Fruit fly (Drosophila melanogaster) whole organism, embryonic: ENCODE data around the gene CG42404.

ENCODE experiments used
- CG10431 ChIP-seq: fragments of 200-800 bp; sonication (Bioruptor generic); optimal IDR thresholded peaks from 3 replicates; lab custom pipeline; 2018; ENCODE audit warnings: missing biosample characterization, mild to moderate bottlenecking, missing genetic modification characterization
- CG3847 ChIP-seq: fragments of 200-800 bp; sonication (Bioruptor generic); IDR thresholded peaks from 2 replicates; pipeline ENCODE4 v1.3.6; 2022; ENCODE audit warnings: missing biosample characterization, missing genetic modification characterization
- Eip74EF ChIP-seq, 2 experiments: fragments of 200-800 bp in 1 of 2; fragments of >200 bp in 1 of 2; sonication (Bioruptor generic) in 1 of 2; optimal IDR thresholded peaks; 2 replicates each; lab custom pipeline; 2017 to 2019; ENCODE audit warnings: missing biosample characterization in 2 of 2, missing genetic modification characterization in 2 of 2, mild to moderate bottlenecking in 1 of 2, moderate library complexity in 1 of 2
- chif ChIP-seq, 2 experiments: fragments of 200-800 bp; sonication (Bioruptor generic); optimal IDR thresholded peaks; 3 replicates each; lab custom pipeline; 2016; ENCODE audit warnings: missing biosample characterization in 2 of 2, missing genetic modification characterization in 2 of 2
- inv ChIP-seq: fragments of 200-800 bp; sonication (Bioruptor generic); IDR thresholded peaks from 2 replicates; pipeline ENCODE4 v1.3.6; 2022; ENCODE audit warnings: missing biosample characterization, missing genetic modification characterization; ENCODE audit not compliant: partially characterized antibody
- so ChIP-seq: fragments of 200-800 bp; sonication (Bioruptor generic); IDR thresholded peaks from 3 replicates; pipeline ENCODE4 v1.3.6; 2022; ENCODE audit warnings: missing biosample characterization, missing genetic modification characterization

- TF ChIP-seq so (GFP tag; lab: Robert Waterston, UW) (no peak), inv (no peak), Eip74EF (GFP tag; optimal IDR thresholded peaks at IDR 0.05; lab: Kevin White, UChicago) (no peak), CG10431 (no peak), CG3847 (no peak), chif (GFP tag; optimal IDR thresholded peaks at IDR 0.05; lab: Kevin White, UChicago) (no peak)
These were observed 43.6 kb upstream of the CG42404 start, which contains the start of gene Spn88Ea for dm6 chr3R:15206273-15206672.
